Worm (Caenorhabditis elegans) whole organism, L4 larva: ENCODE results near the gene Y56A3A.41.

Experiments
- T26A8.4 ChIP-seq: fragments of 200-800 bp; sonication (Bioruptor generic); IDR thresholded peaks from 2 replicates; pipeline ENCODE4 v1.3.6; 2022; ENCODE audit warnings: missing genetic modification characterization, missing compliant biosample characterization
- aly-2 ChIP-seq: sonication (generic microtip); optimal IDR thresholded peaks from 2 replicates; lab custom pipeline; 2018; ENCODE audit warnings: missing biosample characterization, missing genetic modification characterization
- ceh-28 ChIP-seq: fragments of 150-350 bp; optimal IDR thresholded peaks from 2 replicates; lab custom pipeline; 2014; ENCODE audit warnings: missing biosample characterization, missing genetic modification reagents, missing genetic modification characterization
- ces-1 ChIP-seq: fragments of 150-350 bp; sonication (generic microtip); optimal IDR thresholded peaks from 4 replicates; lab custom pipeline; 2014; ENCODE audit warnings: missing biosample characterization, missing genetic modification reagents, missing genetic modification characterization
- fkh-10 ChIP-seq: fragments of 150-350 bp; optimal IDR thresholded peaks from 2 replicates; lab custom pipeline; 2014; ENCODE audit warnings: missing biosample characterization, missing genetic modification reagents, missing genetic modification characterization
- hlh-11 ChIP-seq: fragments of 200-800 bp; sonication (Bioruptor generic); optimal IDR thresholded peaks from 2 replicates; lab custom pipeline; 2018; ENCODE audit warnings: mild to moderate bottlenecking, missing genetic modification characterization, missing compliant biosample characterization
- jun-1 ChIP-seq: fragments of 150-350 bp; optimal IDR thresholded peaks from 2 replicates; lab custom pipeline; 2014; ENCODE audit warnings: missing biosample characterization, missing genetic modification reagents, missing genetic modification characterization
- lin-13 ChIP-seq: fragments of 150-350 bp; optimal IDR thresholded peaks from 2 replicates; lab custom pipeline; 2014; ENCODE audit warnings: missing biosample characterization, missing genetic modification reagents, missing genetic modification characterization
- nhr-11 ChIP-seq: fragments of 150-350 bp; optimal IDR thresholded peaks from 2 replicates; lab custom pipeline; 2014; ENCODE audit warnings: missing biosample characterization, missing genetic modification characterization
- nhr-77 ChIP-seq: fragments of 150-350 bp; optimal IDR thresholded peaks from 2 replicates; lab custom pipeline; 2014; ENCODE audit warnings: missing biosample characterization, missing genetic modification characterization
- pqm-1 ChIP-seq: sonication (generic microtip); optimal IDR thresholded peaks from 2 replicates; lab custom pipeline; 2017; ENCODE audit warnings: missing biosample characterization, missing genetic modification characterization
- spr-1 ChIP-seq: sonication (generic microtip); optimal IDR thresholded peaks from 2 replicates; lab custom pipeline; 2016; ENCODE audit warnings: mild to moderate bottlenecking, missing genetic modification characterization, missing compliant biosample characterization
- zfp-3 ChIP-seq: fragments of 200-800 bp; sonication (Bioruptor generic); conservative IDR thresholded peaks from 2 replicates; pipeline ENCODE4 v1.3.6; 2022; ENCODE audit warnings: missing genetic modification reagents, missing genetic modification characterization, missing compliant biosample characterization
- zip-2 ChIP-seq: fragments of 150-350 bp; optimal IDR thresholded peaks from 2 replicates; lab custom pipeline; 2014; ENCODE audit warnings: missing biosample characterization, missing genetic modification characterization

- no peak for TF ChIP-seq hlh-11
- TF ChIP-seq aly-2 (tag; lab: Kevin White, UChicago): no peak
- TF ChIP-seq ces-1 (GFP tag; lab: Kevin White, UChicago): no peak
- no peak for TF ChIP-seq pqm-1 (tag; lab: Kevin White, UChicago)
- TF ChIP-seq jun-1: no peak
- TF ChIP-seq spr-1 (tag; lab: Kevin White, UChicago): no peak
- TF ChIP-seq ceh-28 (tag; lab: Kevin White, UChicago): no peak
- no peak for TF ChIP-seq zip-2 (tag; lab: Kevin White, UChicago)
- TF ChIP-seq fkh-10 (GFP tag; lab: Kevin White, UChicago): no peak
- TF ChIP-seq T26A8.4 (GFP tag; lab: Robert Waterston, UW): no peak
- TF ChIP-seq lin-13 (GFP tag; lab: Kevin White, UChicago): no peak
- no peak for TF ChIP-seq nhr-11
- TF ChIP-seq zfp-3: no peak
- no peak for TF ChIP-seq nhr-77 (tag; lab: Kevin White, UChicago)
Observed at ce11 chrIII:11930899-11931298, 38.1 kb upstream of the Y56A3A.41 start.
